Worm (Caenorhabditis elegans): ENCODE data around the gene T24C4.5.

DNA sequence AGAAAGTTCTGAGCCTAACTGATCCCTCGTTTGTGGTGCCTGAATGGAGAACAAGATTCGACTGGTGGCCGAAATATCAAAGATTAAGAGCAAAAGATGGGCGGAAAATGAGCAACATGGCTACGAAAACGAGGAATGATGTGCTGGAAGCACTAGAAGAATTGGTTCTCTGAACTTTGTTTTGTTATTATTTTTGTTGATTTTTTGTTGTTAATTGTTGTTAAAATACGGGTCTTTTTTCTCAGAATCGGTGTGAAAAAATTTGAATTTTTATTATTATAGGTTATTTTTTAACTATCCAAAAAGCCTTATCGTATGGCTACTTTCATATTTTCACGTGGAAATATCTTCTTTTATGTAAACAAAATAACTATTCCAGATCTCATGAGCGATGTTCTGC, 23.3 kb downstream of the T24C4.5 start, which contains the start of gene K02F3.12:
- TF ChIP-seq ztf-29 (GFP tag; IDR thresholded peaks at IDR 0.05) (no peak), tab-1 (GFP tag; IDR thresholded peaks at IDR 0.05) (no peak), flt-1 (GFP tag; IDR thresholded peaks at IDR 0.05) (no peak), T22C8.4 (GFP tag; IDR thresholded peaks at IDR 0.05) (no peak)

All from whole organism, midembryonic.